Worm (Caenorhabditis elegans) whole organism, L4 larva: ENCODE results near the gene R09D1.12.

Source experiments
- F26F4.8 ChIP-seq: fragments of 200-800 bp; sonication (Bioruptor generic); conservative IDR thresholded peaks from 2 replicates; pipeline ENCODE4 v1.3.6; 2022; ENCODE audit warnings: missing genetic modification characterization, missing compliant biosample characterization
- fkh-10 ChIP-seq: fragments of 150-350 bp; optimal IDR thresholded peaks from 2 replicates; lab custom pipeline; 2014; ENCODE audit warnings: missing biosample characterization, missing genetic modification reagents, missing genetic modification characterization
- jun-1 ChIP-seq: fragments of 150-350 bp; optimal IDR thresholded peaks from 2 replicates; lab custom pipeline; 2014; ENCODE audit warnings: missing biosample characterization, missing genetic modification reagents, missing genetic modification characterization

- no peak for TF ChIP-seq F26F4.8 (GFP tag; lab: Robert Waterston, UW)
- TF ChIP-seq jun-1 (tag; lab: Kevin White, UChicago) = no peak
- no peak for TF ChIP-seq fkh-10 (GFP tag; lab: Kevin White, UChicago)
These were observed 45.1 kb downstream of the R09D1.12 start, which contains the start of gene mpz-6 for ce11 chrII:9407020-9407419.
